Fruit fly (Drosophila melanogaster): Measurements from ENCODE around the gene Dus4.

Dus4 gene

dm6 chr2L:19041590-19041989 is 21.5 kb upstream of the Dus4 start, which contains the start of gene Catsup (continued):
- no peak for TF ChIP-seq al (GFP tag; IDR thresholded peaks at IDR 0.05)
- TF ChIP-seq CG3065 (GFP tag; optimal IDR thresholded peaks at IDR 0.05): no peak
- no peak for TF ChIP-seq tap (tag; optimal IDR thresholded peaks at IDR 0.05)
- peak; percentile 29 for TF ChIP-seq pzg (GFP tag; optimal IDR thresholded peaks at IDR 0.05)
- no peak for TF ChIP-seq CG17186 (GFP tag; optimal IDR thresholded peaks at IDR 0.05)
- peak; percentile 81 for TF ChIP-seq Scr (GFP tag; IDR thresholded peaks at IDR 0.05; ENCODE audit: partially characterized antibody)
- peak; percentile 75 for TF ChIP-seq knrl (GFP tag; IDR thresholded peaks at IDR 0.05; ENCODE audit: partially characterized antibody)
- no peak for TF ChIP-seq CG13123 (GFP tag; optimal IDR thresholded peaks at IDR 0.05)
- no peak for TF ChIP-seq Bdp1 (GFP tag; optimal IDR thresholded peaks at IDR 0.05)
- peak; percentile 69 for TF ChIP-seq Dref (GFP tag; IDR thresholded peaks at IDR 0.05)
- no peak for TF ChIP-seq CG1529 (GFP tag; optimal IDR thresholded peaks at IDR 0.05)
- no peak for TF ChIP-seq CG17829 (tag; optimal IDR thresholded peaks at IDR 0.05)
- TF ChIP-seq CG7357 (GFP tag; IDR thresholded peaks at IDR 0.05): peak; percentile 82
- no peak for TF ChIP-seq mam (GFP tag; optimal IDR thresholded peaks at IDR 0.05)
- no peak for TF ChIP-seq p53 (GFP tag; optimal IDR thresholded peaks at IDR 0.05)
- peak; percentile 21 for TF ChIP-seq CG9437 (GFP tag; optimal IDR thresholded peaks at IDR 0.05)
- peak; percentile 73 for TF ChIP-seq BEAF-32 (GFP tag; optimal IDR thresholded peaks at IDR 0.05)
- TF ChIP-seq E2f2 (GFP tag; IDR thresholded peaks at IDR 0.05): peak; percentile 39; the same call in 1 of the 2 replicates
- TF ChIP-seq CG8359 (GFP tag; optimal IDR thresholded peaks at IDR 0.05; ENCODE audit: borderline replicate concordance): no peak
- peak; percentile 78 for TF ChIP-seq sna (GFP tag; IDR thresholded peaks at IDR 0.05; ENCODE audit: partially characterized antibody)
- peak; percentile 70 for TF ChIP-seq unc-4 (GFP tag; IDR thresholded peaks at IDR 0.05; ENCODE audit: partially characterized antibody)
- no peak for TF ChIP-seq nerfin-1 (tag; optimal IDR thresholded peaks at IDR 0.05)
- no peak for TF ChIP-seq sob (GFP tag; IDR thresholded peaks at IDR 0.05)
- TF ChIP-seq CG31224 (GFP tag; IDR thresholded peaks at IDR 0.05): no peak
- no peak for TF ChIP-seq CG17802 (tag; optimal IDR thresholded peaks at IDR 0.05)
- TF ChIP-seq CG7963 (GFP tag; IDR thresholded peaks at IDR 0.05; ENCODE audit: partially characterized antibody): peak; percentile 62; the same call in 2 of the 3 replicates
- no peak for TF ChIP-seq crol (GFP tag; IDR thresholded peaks at IDR 0.05)
- TF ChIP-seq tna (GFP tag; IDR thresholded peaks at IDR 0.05; ENCODE audit: partially characterized antibody): peak; percentile 64
- no peak for TF ChIP-seq Hr39 (optimal IDR thresholded peaks at IDR 0.05)
- no peak for TF ChIP-seq kah (GFP tag; optimal IDR thresholded peaks at IDR 0.05)
- TF ChIP-seq exex (tag; optimal IDR thresholded peaks at IDR 0.05): no peak
- TF ChIP-seq CG11695 (GFP tag; IDR thresholded peaks at IDR 0.05): no peak
- no peak for TF ChIP-seq Eip74EF (GFP tag; optimal IDR thresholded peaks at IDR 0.05)
- no peak for TF ChIP-seq CG14965 (GFP tag; optimal IDR thresholded peaks at IDR 0.05; ENCODE audit: borderline replicate concordance)
- peak; percentile 49; the same call in 1 of the 3 replicates for TF ChIP-seq vnd (GFP tag; IDR thresholded peaks at IDR 0.05; ENCODE audit: partially characterized antibody)
- TF ChIP-seq CG30020 (tag; optimal IDR thresholded peaks at IDR 0.05): peak; percentile 78
- TF ChIP-seq tin (GFP tag; optimal IDR thresholded peaks at IDR 0.05): no peak
- TF ChIP-seq Dp (GFP tag; optimal IDR thresholded peaks at IDR 0.05): peak; percentile 21
- TF ChIP-seq tx (GFP tag; optimal IDR thresholded peaks at IDR 0.05): no peak
- peak; percentile 6 for TF ChIP-seq CG1603 (tag; optimal IDR thresholded peaks at IDR 0.05)
- TF ChIP-seq hb (GFP tag; IDR thresholded peaks at IDR 0.05; ENCODE audit: partially characterized antibody): peak; percentile 58; the same call in 1 of the 3 replicates
- peak; percentile 43; the same call in 1 of the 3 replicates for TF ChIP-seq zen2 (GFP tag; IDR thresholded peaks at IDR 0.05; ENCODE audit: partially characterized antibody)
- TF ChIP-seq CG12155 (GFP tag; optimal IDR thresholded peaks at IDR 0.05): no peak
- TF ChIP-seq bbx (GFP tag; IDR thresholded peaks at IDR 0.05; ENCODE audit: partially characterized antibody): peak; percentile 61
- no peak for TF ChIP-seq CG31365 (tag; optimal IDR thresholded peaks at IDR 0.05)
- TF ChIP-seq bowl (GFP tag; IDR thresholded peaks at IDR 0.05): no peak
- TF ChIP-seq grn (GFP tag; optimal IDR thresholded peaks at IDR 0.05): no peak
- no peak for TF ChIP-seq sug (tag; optimal IDR thresholded peaks at IDR 0.05)
- peak; percentile 57; the same call in 1 of the 3 replicates for TF ChIP-seq Opbp (GFP tag; IDR thresholded peaks at IDR 0.05; ENCODE audit: partially characterized antibody)
- TF ChIP-seq br (optimal IDR thresholded peaks at IDR 0.05): no peak

All from whole organism, embryonic.